Fruit fly (Drosophila melanogaster): ENCODE data around the gene CG32694.

Gene CG32694

dm6 chrX:9992934-9993333, 3.4 kb downstream of the CG32694 start:
- TF ChIP-seq cas (GFP tag; IDR thresholded peaks at IDR 0.05) (no peak), Ets65A (GFP tag) (peak; percentile 91), CG8924 (tag; optimal IDR thresholded peaks at IDR 0.05) (no peak), Dp (GFP tag; optimal IDR thresholded peaks at IDR 0.05) (no peak)

dm6 chrX:9993427-9994218, 4.1 kb downstream of the CG32694 start:
- TF ChIP-seq CG13894 (tag; optimal IDR thresholded peaks at IDR 0.05) (no peak), Hr51 (GFP tag; optimal IDR thresholded peaks at IDR 0.05) (peak in 1 of 2 experiments; percentile 16), Dip3 (GFP tag; optimal IDR thresholded peaks at IDR 0.05) (peak; percentile 16), CG11504 (tag; optimal IDR thresholded peaks at IDR 0.05) (no peak), Myb (GFP tag; optimal IDR thresholded peaks at IDR 0.05) (no peak), CG17186 (GFP tag; optimal IDR thresholded peaks at IDR 0.05) (no peak), CG2678 (tag; optimal IDR thresholded peaks at IDR 0.05) (peak; percentile 35), ase (GFP tag; IDR thresholded peaks at IDR 0.05) (0 out of 3 replicates have a peak, but pooled peaks have one; percentile 15), MESR4 (GFP tag; optimal IDR thresholded peaks at IDR 0.05) (no peak), Sox102F (GFP tag; optimal IDR thresholded peaks at IDR 0.05) (peak; percentile 63), Mrtf (GFP tag; IDR thresholded peaks at IDR 0.05) (no peak), CG15269 (tag; optimal IDR thresholded peaks at IDR 0.05) (peak; percentile 1), CG4854 (GFP tag; optimal IDR thresholded peaks at IDR 0.05) (no peak), usp (GFP tag; optimal IDR thresholded peaks at IDR 0.05) (no peak), Sin3A (optimal IDR thresholded peaks at IDR 0.05) (no peak), CG9215 (GFP tag; IDR thresholded peaks at IDR 0.05) (no peak), CG18599 (GFP tag; optimal IDR thresholded peaks at IDR 0.05) (peak; percentile 9), sisA (GFP tag; IDR thresholded peaks at IDR 0.05) (peak; percentile 23; the same call in 1 of the 2 replicates), CG9932 (GFP tag; IDR thresholded peaks at IDR 0.05) (peak; percentile 55; the same call in 1 of the 2 replicates), ranshi (GFP tag; IDR thresholded peaks at IDR 0.05) (peak; percentile 23; the same call in 1 of the 2 replicates), CG6272 (GFP tag; IDR thresholded peaks at IDR 0.05) (no peak), CG11398 (GFP tag; optimal IDR thresholded peaks at IDR 0.05) (no peak), pnt (GFP tag; optimal IDR thresholded peaks at IDR 0.05) (no peak), zen (tag; optimal IDR thresholded peaks at IDR 0.05) (no peak), CG7963 (GFP tag; IDR thresholded peaks at IDR 0.05; ENCODE audit: partially characterized antibody) (no peak), Rfx (GFP tag; IDR thresholded peaks at IDR 0.05) (peak; percentile 53; the same call in 1 of the 2 replicates), al (GFP tag; IDR thresholded peaks at IDR 0.05) (peak; percentile 19; the same call in 1 of the 2 replicates), PHDP (tag; optimal IDR thresholded peaks at IDR 0.05) (peak; percentile 2), slbo (GFP tag; IDR thresholded peaks at IDR 0.05) (peak; percentile 68), gro (GFP tag; optimal IDR thresholded peaks at IDR 0.05) (peak; percentile 29), Antp (GFP tag; optimal IDR thresholded peaks at IDR 0.05) (peak; percentile 8), CG8290 (GFP tag; optimal IDR thresholded peaks at IDR 0.05) (no peak), CG8290 (tag; optimal IDR thresholded peaks at IDR 0.05) (peak in 1 of 2 experiments; percentile 23), dysf (GFP tag; IDR thresholded peaks at IDR 0.05) (0 out of 3 replicates have a peak, but pooled peaks have one; percentile 9), Adf1 (GFP tag; IDR thresholded peaks at IDR 0.05) (no peak), CG14441 (GFP tag; IDR thresholded peaks at IDR 0.05) (no peak), CG14014 (GFP tag; IDR thresholded peaks at IDR 0.05) (peak; percentile 48; the same call in 1 of the 2 replicates), nom (GFP tag; optimal IDR thresholded peaks at IDR 0.05) (peak; percentile 57), CG2120 (GFP tag; optimal IDR thresholded peaks at IDR 0.05) (peak; percentile 47), CG12071 (GFP tag; optimal IDR thresholded peaks at IDR 0.05) (no peak), row (GFP tag; IDR thresholded peaks at IDR 0.05) (peak; percentile 52), gem (tag; optimal IDR thresholded peaks at IDR 0.05) (peak; percentile 41), CG32767 (GFP tag; IDR thresholded peaks at IDR 0.05) (0 out of 2 replicates have a peak, but pooled peaks have one; percentile 18), CG30403 (GFP tag; optimal IDR thresholded peaks at IDR 0.05) (peak; percentile 4), Ets65A (GFP tag) (peak; percentile 68)
